Fruit fly (Drosophila melanogaster): Measurements from ENCODE around the gene CG5676.

CG5676 gene

dm6 chr2L:10226213-10226723 is 29.4 kb downstream of the CG5676 start:
- TF ChIP-seq Rel (GFP tag; optimal IDR thresholded peaks at IDR 0.05): peak; percentile 9
- TF ChIP-seq Rel (tag; optimal IDR thresholded peaks at IDR 0.05): no peak
- no peak for TF ChIP-seq fru (GFP tag; optimal IDR thresholded peaks at IDR 0.05)

- TF ChIP-seq tai (GFP tag; optimal IDR thresholded peaks at IDR 0.05) (peak; percentile 58), Vsx2 (GFP tag; optimal IDR thresholded peaks at IDR 0.05; ENCODE audit: partially characterized antibody) (no peak), CG9705 (GFP tag; optimal IDR thresholded peaks at IDR 0.05) (no peak), Dfd (GFP tag; optimal IDR thresholded peaks at IDR 0.05) (no peak), foxo (GFP tag; optimal IDR thresholded peaks at IDR 0.05) (no peak), brk (GFP tag; optimal IDR thresholded peaks at IDR 0.05) (peak; percentile 60), Myc (optimal IDR thresholded peaks at IDR 0.05) (no peak), br (GFP tag; optimal IDR thresholded peaks at IDR 0.05) (no peak), Rel (GFP tag; optimal IDR thresholded peaks at IDR 0.05) (no peak), Rel (tag; optimal IDR thresholded peaks at IDR 0.05) (peak; percentile 7)
Measured at dm6 chr2L:10222550-10223231, 33.0 kb downstream of the CG5676 start, which contains the start of gene Bcs1. Bcs1 (plus strand) TSS chr2L:10222657.

dm6 chr2L:10221387-10221705 is 34.3 kb downstream of the CG5676 start:
- TF ChIP-seq lola (GFP tag; optimal IDR thresholded peaks at IDR 0.05) (no peak), Dif (GFP tag; optimal IDR thresholded peaks at IDR 0.05; ENCODE audit: partially characterized antibody) (no peak), ey (GFP tag; optimal IDR thresholded peaks at IDR 0.05) (no peak), GATAd (GFP tag; optimal IDR thresholded peaks at IDR 0.05) (no peak), Myc (optimal IDR thresholded peaks at IDR 0.05) (no peak), HLH106 (tag; optimal IDR thresholded peaks at IDR 0.05) (no peak), dsf (GFP tag; optimal IDR thresholded peaks at IDR 0.05; ENCODE audit: borderline replicate concordance) (no peak), dmrt93B (GFP tag; optimal IDR thresholded peaks at IDR 0.05) (no peak), psq (GFP tag; optimal IDR thresholded peaks at IDR 0.05) (no peak), rgr (GFP tag; optimal IDR thresholded peaks at IDR 0.05) (no peak), Vsx2 (GFP tag; optimal IDR thresholded peaks at IDR 0.05; ENCODE audit: partially characterized antibody) (no peak), Sp1 (GFP tag; optimal IDR thresholded peaks at IDR 0.05) (no peak), CG32264 (GFP tag; optimal IDR thresholded peaks at IDR 0.05) (no peak), h (GFP tag; optimal IDR thresholded peaks at IDR 0.05) (no peak), sage (GFP tag; optimal IDR thresholded peaks at IDR 0.05) (no peak)

dm6 chr2L:10220501-10221386 is 34.9 kb downstream of the CG5676 start, which contains the start of the genes Npc1a and Prosalpha6:
Npc1a (minus strand) TSS chr2L:10221216.
Prosalpha6 (plus strand) TSS chr2L:10221351.
- TF ChIP-seq OdsH (GFP tag; optimal IDR thresholded peaks at IDR 0.05): no peak
- TF ChIP-seq CG9705 (GFP tag; optimal IDR thresholded peaks at IDR 0.05): no peak
- no peak for TF ChIP-seq rgr (GFP tag; optimal IDR thresholded peaks at IDR 0.05)
- TF ChIP-seq woc (GFP tag; optimal IDR thresholded peaks at IDR 0.05): peak; percentile 88
- TF ChIP-seq sage (GFP tag; optimal IDR thresholded peaks at IDR 0.05): no peak
- TF ChIP-seq Dif (GFP tag; optimal IDR thresholded peaks at IDR 0.05; ENCODE audit: partially characterized antibody): peak; percentile 58
- TF ChIP-seq tai (GFP tag; optimal IDR thresholded peaks at IDR 0.05): peak; percentile 57
- no peak for TF ChIP-seq brk (GFP tag; optimal IDR thresholded peaks at IDR 0.05)
- peak; percentile 14 for TF ChIP-seq Myc (optimal IDR thresholded peaks at IDR 0.05)
- TF ChIP-seq Hr83 (GFP tag; optimal IDR thresholded peaks at IDR 0.05; ENCODE audit: poor library complexity, severe bottlenecking): peak; percentile 36
- TF ChIP-seq Jra (GFP tag; optimal IDR thresholded peaks at IDR 0.05): no peak
- no peak for TF ChIP-seq CrebA (GFP tag; optimal IDR thresholded peaks at IDR 0.05; ENCODE audit: borderline replicate concordance)
- peak; percentile 19 for TF ChIP-seq ey (GFP tag; optimal IDR thresholded peaks at IDR 0.05)
- no peak for TF ChIP-seq GATAd (GFP tag; optimal IDR thresholded peaks at IDR 0.05)
- TF ChIP-seq Dfd (GFP tag; optimal IDR thresholded peaks at IDR 0.05): no peak
- no peak for TF ChIP-seq br (GFP tag; optimal IDR thresholded peaks at IDR 0.05)
- TF ChIP-seq Hr78 (GFP tag; optimal IDR thresholded peaks at IDR 0.05): no peak
- no peak for TF ChIP-seq psq (GFP tag; optimal IDR thresholded peaks at IDR 0.05)
- TF ChIP-seq Hnf4 (GFP tag; optimal IDR thresholded peaks at IDR 0.05): peak; percentile 19
- no peak for TF ChIP-seq usp (GFP tag; optimal IDR thresholded peaks at IDR 0.05)
- no peak for TF ChIP-seq lola (GFP tag; optimal IDR thresholded peaks at IDR 0.05)
- TF ChIP-seq pan (optimal IDR thresholded peaks at IDR 0.05): no peak
- TF ChIP-seq CG32264 (GFP tag; optimal IDR thresholded peaks at IDR 0.05): no peak
- no peak for TF ChIP-seq jim (GFP tag; optimal IDR thresholded peaks at IDR 0.05)
- peak; percentile 44 for TF ChIP-seq sv (GFP tag; optimal IDR thresholded peaks at IDR 0.05)
- no peak for TF ChIP-seq Mio (GFP tag; optimal IDR thresholded peaks at IDR 0.05)

All from whole organism, wandering third instar larva.